Worm (Caenorhabditis elegans) whole organism, early embryonic: Measurements from ENCODE around the gene ddo-1.

Experiments used
- B0310.2 ChIP-seq: sonication (generic microtip); optimal IDR thresholded peaks from 2 replicates; lab custom pipeline; 2016; ENCODE audit warnings: mild to moderate bottlenecking, missing genetic modification characterization, missing compliant biosample characterization
- F13C5.2 ChIP-seq: sonication (generic microtip); optimal IDR thresholded peaks from 2 replicates; lab custom pipeline; 2017; ENCODE audit warnings: mild to moderate bottlenecking, missing genetic modification characterization, inconsistent platforms, missing compliant biosample characterization
- ama-1 ChIP-seq: fragments of 150-350 bp; optimal IDR thresholded peaks from 2 replicates; lab custom pipeline; 2014
- ceh-13 ChIP-seq: fragments of 200-800 bp; sonication (Bioruptor generic); optimal IDR thresholded peaks from 2 replicates; lab custom pipeline; 2018; ENCODE audit warnings: mild to moderate bottlenecking, missing genetic modification characterization, missing compliant biosample characterization
- ceh-36 ChIP-seq: sonication (generic microtip); optimal IDR thresholded peaks from 2 replicates; lab custom pipeline; 2016; ENCODE audit warnings: missing genetic modification characterization, inconsistent platforms, missing compliant biosample characterization
- flt-1 ChIP-seq: fragments of 200-800 bp; sonication (Bioruptor generic); IDR thresholded peaks from 2 replicates; pipeline ENCODE4 v1.3.6; 2022; ENCODE audit warnings: missing genetic modification characterization, missing compliant biosample characterization
- hmbx-1 ChIP-seq: sonication (generic microtip); optimal IDR thresholded peaks from 2 replicates; lab custom pipeline; 2016; ENCODE audit warnings: mild to moderate bottlenecking, missing genetic modification characterization, missing compliant biosample characterization
- hmg-4 ChIP-seq: fragments of 200-800 bp; sonication (Bioruptor generic); optimal IDR thresholded peaks from 2 replicates; lab custom pipeline; 2018; ENCODE audit warnings: mild to moderate bottlenecking, missing genetic modification characterization, missing compliant biosample characterization
- pes-1 ChIP-seq: fragments of 200-800 bp; sonication (Bioruptor generic); IDR thresholded peaks from 2 replicates; pipeline ENCODE4 v1.3.6; 2022; ENCODE audit warnings: missing genetic modification reagents, missing genetic modification characterization, missing compliant biosample characterization
- scrt-1 ChIP-seq: fragments of 200-800 bp; sonication (Bioruptor generic); IDR thresholded peaks from 2 replicates; pipeline ENCODE4 v1.3.6; 2022; ENCODE audit warnings: missing genetic modification characterization, missing compliant biosample characterization
- sea-1 ChIP-seq: fragments of 200-800 bp; sonication (Bioruptor generic); conservative IDR thresholded peaks from 2 replicates; pipeline ENCODE4 v1.3.6; 2022; ENCODE audit warnings: missing genetic modification characterization, missing compliant biosample characterization
- tbx-11 ChIP-seq: fragments of 200-800 bp; sonication (Bioruptor generic); IDR thresholded peaks from 2 replicates; pipeline ENCODE4 v1.3.6; 2022; ENCODE audit warnings: missing genetic modification characterization, missing compliant biosample characterization
- tbx-37 ChIP-seq: fragments of 200-800 bp; sonication (Bioruptor generic); conservative IDR thresholded peaks from 2 replicates; pipeline ENCODE4 v1.3.6; 2022; ENCODE audit warnings: missing genetic modification reagents, missing genetic modification characterization, missing compliant biosample characterization
- tra-4 ChIP-seq: sonication (generic microtip); optimal IDR thresholded peaks from 2 replicates; lab custom pipeline; 2017; ENCODE audit warnings: missing genetic modification characterization, missing compliant biosample characterization

DNA sequence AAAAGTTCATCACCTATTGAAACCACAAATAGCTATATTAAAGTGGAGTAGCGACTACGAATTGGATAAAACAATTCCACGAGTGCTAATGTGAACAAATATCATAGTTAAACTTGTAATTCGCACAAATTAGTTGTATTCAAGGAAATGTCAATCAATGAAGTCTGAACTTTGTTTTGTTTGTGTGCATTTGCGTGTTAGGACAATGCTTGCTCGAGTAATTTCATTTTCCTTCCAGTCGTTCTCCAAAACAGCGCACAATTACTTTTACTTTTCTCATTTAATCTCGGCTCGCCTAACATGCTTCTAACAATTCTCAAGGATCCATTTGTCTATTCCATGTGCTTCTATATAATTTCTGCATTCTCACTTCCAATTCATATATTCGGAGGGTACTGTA lies 47.6 kb upstream of the ddo-1 start, which contains the start of gene srh-301:
- TF ChIP-seq ama-1 (lab: Kevin White, UChicago), result no peak
- TF ChIP-seq F13C5.2 (tag; lab: Kevin White, UChicago), result no peak
- no peak for TF ChIP-seq tbx-11 (GFP tag; lab: Robert Waterston, UW)
- no peak for TF ChIP-seq hmg-4 (GFP tag; lab: Kevin White, UChicago)
- no peak for TF ChIP-seq tbx-37
- TF ChIP-seq ceh-13 (GFP tag; lab: Kevin White, UChicago), result no peak
- TF ChIP-seq pes-1 (GFP tag; lab: Robert Waterston, UW), result no peak
- TF ChIP-seq ceh-36 (tag; lab: Kevin White, UChicago), result no peak
- no peak for TF ChIP-seq tra-4 (tag; lab: Kevin White, UChicago)
- TF ChIP-seq flt-1 (GFP tag; lab: Robert Waterston, UW), result no peak
- TF ChIP-seq scrt-1, result no peak
- no peak for TF ChIP-seq B0310.2 (tag; lab: Kevin White, UChicago)
- TF ChIP-seq sea-1 (GFP tag; lab: Robert Waterston, UW), result no peak
- no peak for TF ChIP-seq hmbx-1 (tag; lab: Kevin White, UChicago)
